Fruit fly (Drosophila melanogaster) whole organism, embryonic: ENCODE measurements around the gene CG43347.

ENCODE experiments used
- Awh ChIP-seq: fragments of 200-800 bp; sonication (Bioruptor generic); IDR thresholded peaks from 2 replicates; pipeline ENCODE4, ENCODE4 v1.3.6; 2022; ENCODE audit warnings: missing biosample characterization, missing genetic modification characterization
- BtbVII ChIP-seq: fragments of 200-800 bp; sonication (Bioruptor generic); optimal IDR thresholded peaks from 3 replicates; lab custom pipeline; 2017; ENCODE audit warnings: missing biosample characterization, mild to moderate bottlenecking, missing genetic modification characterization
- Bteb2 ChIP-seq: fragments of 200-800 bp; sonication (Bioruptor generic); optimal IDR thresholded peaks from 2 replicates; lab custom pipeline; 2016; ENCODE audit warnings: missing biosample characterization, missing genetic modification characterization
- CG10431 ChIP-seq: fragments of 200-800 bp; sonication (Bioruptor generic); optimal IDR thresholded peaks from 3 replicates; lab custom pipeline; 2018; ENCODE audit warnings: missing biosample characterization, mild to moderate bottlenecking, missing genetic modification characterization
- CG11085 ChIP-seq: fragments of 200-800 bp; sonication (Bioruptor generic); IDR thresholded peaks from 2 replicates; pipeline ENCODE4 v1.3.6; 2022; ENCODE audit warnings: missing biosample characterization, missing genetic modification characterization
- CG11560 ChIP-seq: fragments of 200-800 bp; sonication (Bioruptor generic); IDR thresholded peaks from 3 replicates; pipeline ENCODE4 v1.3.6; 2022; ENCODE audit warnings: missing biosample characterization, missing genetic modification characterization
- CG11695 ChIP-seq: fragments of 200-800 bp; sonication (Bioruptor generic); IDR thresholded peaks from 3 replicates; pipeline ENCODE4 v1.3.6; 2022; ENCODE audit warnings: missing biosample characterization, missing genetic modification characterization
- CG11723 ChIP-seq: fragments of 200-800 bp; sonication (Bioruptor generic); optimal IDR thresholded peaks from 2 replicates; lab custom pipeline; 2017; ENCODE audit warnings: missing biosample characterization, mild to moderate bottlenecking, missing genetic modification characterization
- CG12071 ChIP-seq: fragments of 200-800 bp; sonication (Bioruptor generic); optimal IDR thresholded peaks from 3 replicates; lab custom pipeline; 2018; ENCODE audit warnings: missing biosample characterization, mild to moderate bottlenecking, missing genetic modification characterization
- CG12391 ChIP-seq: fragments of 200-800 bp; sonication (Bioruptor generic); optimal IDR thresholded peaks from 3 replicates; lab custom pipeline; 2018; ENCODE audit warnings: missing biosample characterization, mild to moderate bottlenecking, missing genetic modification characterization, moderate library complexity
- CG12744 ChIP-seq: fragments of 200-800 bp; sonication (Bioruptor generic); optimal IDR thresholded peaks from 2 replicates; lab custom pipeline; 2016; ENCODE audit warnings: missing biosample characterization, missing genetic modification characterization
- CG14014 ChIP-seq: fragments of 200-800 bp; sonication (Bioruptor generic); IDR thresholded peaks from 2 replicates; pipeline ENCODE4 v1.3.6; 2022; ENCODE audit warnings: missing biosample characterization, missing genetic modification characterization
- CG14965 ChIP-seq: fragments of 200-800 bp; sonication (Bioruptor generic); optimal IDR thresholded peaks from 2 replicates; lab custom pipeline; 2016; ENCODE audit warnings: missing biosample characterization, missing genetic modification characterization, borderline replicate concordance
- CG1602 ChIP-seq: fragments of 200-800 bp; sonication (Bioruptor generic); optimal IDR thresholded peaks from 3 replicates; lab custom pipeline; 2016; ENCODE audit warnings: missing biosample characterization, missing genetic modification characterization
- CG17186 ChIP-seq: fragments of 200-800 bp; sonication (Bioruptor generic); optimal IDR thresholded peaks from 3 replicates; lab custom pipeline; 2017; ENCODE audit warnings: missing biosample characterization, missing genetic modification reagents, missing genetic modification characterization
- CG17385 ChIP-seq: fragments of 200-800 bp; sonication (Bioruptor generic); optimal IDR thresholded peaks from 3 replicates; lab custom pipeline; 2018; ENCODE audit warnings: missing biosample characterization, mild to moderate bottlenecking, missing genetic modification characterization
- CG2116 ChIP-seq: fragments of 200-800 bp; sonication (Bioruptor generic); optimal IDR thresholded peaks from 3 replicates; lab custom pipeline; 2018; ENCODE audit warnings: missing biosample characterization, mild to moderate bottlenecking, missing genetic modification characterization
- CG2120 ChIP-seq: fragments of 200-800 bp; sonication (Bioruptor generic); optimal IDR thresholded peaks from 3 replicates; lab custom pipeline; 2016; ENCODE audit warnings: missing biosample characterization, missing genetic modification characterization
- CG4282 ChIP-seq: fragments of 200-800 bp; sonication (Bioruptor generic); optimal IDR thresholded peaks from 2 replicates; lab custom pipeline; 2016; ENCODE audit warnings: missing biosample characterization, missing genetic modification characterization
- CG4328 ChIP-seq: fragments of 200-800 bp; sonication (Bioruptor generic); optimal IDR thresholded peaks from 3 replicates; lab custom pipeline; 2017; ENCODE audit warnings: missing biosample characterization, missing genetic modification reagents, missing genetic modification characterization
- CG4360 ChIP-seq: fragments of 200-800 bp; sonication (Bioruptor generic); IDR thresholded peaks from 2 replicates; pipeline ENCODE4 v1.3.6; 2022; ENCODE audit warnings: missing biosample characterization, missing genetic modification characterization
- CG6683 ChIP-seq: fragments of 200-800 bp; sonication (Bioruptor generic); optimal IDR thresholded peaks from 2 replicates; lab custom pipeline; 2017; ENCODE audit warnings: missing biosample characterization, mild to moderate bottlenecking, missing genetic modification characterization, missing genetic modification reagents
- CG6813 ChIP-seq: fragments of 200-800 bp; sonication (Bioruptor generic); optimal IDR thresholded peaks from 2 replicates; lab custom pipeline; 2017; ENCODE audit warnings: missing biosample characterization, missing genetic modification characterization, mild to moderate bottlenecking, moderate library complexity, missing genetic modification reagents
- CG9215 ChIP-seq: fragments of 200-800 bp; sonication (Bioruptor generic); IDR thresholded peaks from 2 replicates; pipeline ENCODE4 v1.3.6; 2022; ENCODE audit warnings: missing biosample characterization, missing genetic modification characterization
- CG9609 ChIP-seq: fragments of 200-800 bp; sonication (Bioruptor generic); optimal IDR thresholded peaks from 3 replicates; lab custom pipeline; 2016; ENCODE audit warnings: missing biosample characterization, missing genetic modification characterization
- CoRest ChIP-seq: fragments of 200-800 bp; sonication (Bioruptor generic); optimal IDR thresholded peaks from 3 replicates; lab custom pipeline; 2018; ENCODE audit warnings: missing biosample characterization, mild to moderate bottlenecking, missing genetic modification characterization, moderate library complexity
- Dek ChIP-seq: fragments of 200-800 bp; sonication (Bioruptor generic); optimal IDR thresholded peaks from 3 replicates; lab custom pipeline; 2019; ENCODE audit warnings: missing biosample characterization, mild to moderate bottlenecking, missing genetic modification characterization, moderate library complexity
- Dip2 ChIP-seq: fragments of 200-800 bp; sonication (Bioruptor generic); IDR thresholded peaks from 2 replicates; pipeline ENCODE4 v1.3.6; 2022; ENCODE audit warnings: missing biosample characterization, missing genetic modification characterization
- ERR ChIP-seq: fragments of 200-800 bp; sonication (Bioruptor generic); optimal IDR thresholded peaks from 2 replicates; lab custom pipeline; 2016; ENCODE audit warnings: missing biosample characterization, missing genetic modification characterization
- MBD-R2 ChIP-seq: fragments of 200-800 bp; sonication (Bioruptor generic); IDR thresholded peaks from 2 replicates; pipeline ENCODE4 v1.3.6; 2022; ENCODE audit warnings: missing biosample characterization, missing genetic modification characterization
- Mrtf ChIP-seq: fragments of 200-800 bp; sonication (Bioruptor generic); IDR thresholded peaks from 3 replicates; pipeline ENCODE4 v1.3.6; 2022; ENCODE audit warnings: missing biosample characterization, missing genetic modification characterization
- Oli ChIP-seq: fragments of 200-800 bp; sonication (Bioruptor generic); optimal IDR thresholded peaks from 2 replicates; lab custom pipeline; 2018; ENCODE audit warnings: missing biosample characterization, mild to moderate bottlenecking, missing genetic modification characterization, moderate library complexity
- Spps ChIP-seq: fragments of 200-800 bp; sonication (Bioruptor generic); optimal IDR thresholded peaks from 2 replicates; lab custom pipeline; 2018; ENCODE audit warnings: missing biosample characterization, mild to moderate bottlenecking, missing genetic modification characterization
- ash1 ChIP-seq: fragments of 200-800 bp; sonication (Bioruptor generic); optimal IDR thresholded peaks from 2 replicates; lab custom pipeline; 2018; ENCODE audit warnings: missing biosample characterization, mild to moderate bottlenecking, missing genetic modification characterization
- bowl ChIP-seq: fragments of 200-800 bp; sonication (Bioruptor generic); IDR thresholded peaks from 2 replicates; pipeline ENCODE4 v1.3.6; 2022; ENCODE audit warnings: missing biosample characterization, missing genetic modification characterization
- da ChIP-seq: fragments of 200-800 bp; sonication (Bioruptor generic); optimal IDR thresholded peaks from 2 replicates; lab custom pipeline; 2016; ENCODE audit warnings: missing biosample characterization, missing genetic modification characterization
- disco-r ChIP-seq: fragments of 200-800 bp; sonication (Bioruptor generic); optimal IDR thresholded peaks from 2 replicates; lab custom pipeline; 2016; ENCODE audit warnings: missing biosample characterization, missing genetic modification characterization
- dm ChIP-seq: fragments of 200-800 bp; sonication (Bioruptor generic); optimal IDR thresholded peaks from 3 replicates; lab custom pipeline; 2016; ENCODE audit warnings: missing biosample characterization, missing genetic modification characterization
- dmrt11E ChIP-seq: fragments of 200-800 bp; sonication (Bioruptor generic); optimal IDR thresholded peaks from 3 replicates; lab custom pipeline; 2018; ENCODE audit warnings: missing biosample characterization, mild to moderate bottlenecking, missing genetic modification characterization, moderate library complexity
- fd102C ChIP-seq: fragments of 200-800 bp; sonication (Bioruptor generic); optimal IDR thresholded peaks from 2 replicates; lab custom pipeline; 2018; ENCODE audit warnings: missing biosample characterization, mild to moderate bottlenecking, missing genetic modification characterization, moderate library complexity
- gem ChIP-seq: fragments of 200-800 bp; sonication (Bioruptor generic); optimal IDR thresholded peaks from 2 replicates; lab custom pipeline; 2019; ENCODE audit warnings: missing biosample characterization, mild to moderate bottlenecking, missing genetic modification characterization, moderate library complexity
- grn ChIP-seq: fragments of 200-800 bp; sonication (Bioruptor generic); optimal IDR thresholded peaks from 3 replicates; lab custom pipeline; 2017; ENCODE audit warnings: missing biosample characterization, missing genetic modification characterization
- jigr1 ChIP-seq: fragments of 200-800 bp; sonication (Bioruptor generic); IDR thresholded peaks from 3 replicates; pipeline ENCODE4 v1.3.6; 2022; ENCODE audit warnings: missing biosample characterization, missing genetic modification characterization
- oc ChIP-seq: fragments of 200-800 bp; sonication (Bioruptor generic); optimal IDR thresholded peaks from 2 replicates; lab custom pipeline; 2018; ENCODE audit warnings: missing biosample characterization, mild to moderate bottlenecking, missing genetic modification characterization, moderate library complexity
- pzg ChIP-seq: fragments of 200-800 bp; sonication (Bioruptor generic); optimal IDR thresholded peaks from 3 replicates; lab custom pipeline; 2018; ENCODE audit warnings: missing biosample characterization, mild to moderate bottlenecking, missing genetic modification characterization, moderate library complexity
- sima ChIP-seq: fragments of 200-800 bp; sonication (Bioruptor generic); optimal IDR thresholded peaks from 2 replicates; lab custom pipeline; 2016; ENCODE audit warnings: missing biosample characterization, missing genetic modification characterization
- sna ChIP-seq: fragments of 200-800 bp; sonication (Bioruptor generic); IDR thresholded peaks from 2 replicates; pipeline ENCODE4 v1.3.6; 2022; ENCODE audit warnings: missing biosample characterization, missing genetic modification characterization; ENCODE audit not compliant: partially characterized antibody
- ttk ChIP-seq: fragments of 200-800 bp; sonication (Bioruptor generic); IDR thresholded peaks from 2 replicates; pipeline ENCODE4 v2.1.2; 2022; ENCODE audit warnings: missing biosample characterization, missing genetic modification characterization
- unc-4 ChIP-seq: fragments of 200-800 bp; sonication (Bioruptor generic); IDR thresholded peaks from 2 replicates; pipeline ENCODE4 v1.3.6; 2022; ENCODE audit warnings: missing biosample characterization, missing genetic modification characterization; ENCODE audit not compliant: partially characterized antibody
- vvl ChIP-seq: fragments of 200-800 bp; sonication (Bioruptor generic); IDR thresholded peaks from 2 replicates; pipeline ENCODE4 v1.3.6; 2022; ENCODE audit warnings: missing biosample characterization, missing genetic modification characterization
- wek ChIP-seq: fragments of 200-800 bp; sonication (Bioruptor generic); optimal IDR thresholded peaks from 3 replicates; lab custom pipeline; 2018; ENCODE audit warnings: missing biosample characterization, mild to moderate bottlenecking, missing genetic modification characterization, moderate library complexity

Gene CG43347

dm6 chrX:10573554-10573953 lies 46.4 kb downstream of the CG43347 start (continued):
- TF ChIP-seq CG10431 (GFP tag; lab: Kevin White, UChicago), result no peak
- TF ChIP-seq oc, result peak; percentile 33
- no peak for TF ChIP-seq disco-r
- TF ChIP-seq Dek, result peak; percentile 25
- TF ChIP-seq grn (GFP tag; lab: Kevin White, UChicago), result no peak
- TF ChIP-seq CG12391 (tag; lab: Kevin White, UChicago), result peak; percentile 60
- TF ChIP-seq CG14014 (GFP tag; lab: Robert Waterston, UW), result peak; percentile 67
- TF ChIP-seq unc-4, result no peak
- peak; percentile 40; the same call in 1 of the 2 replicates for TF ChIP-seq bowl (GFP tag; lab: Robert Waterston, UW)
- no peak for TF ChIP-seq wek (GFP tag; lab: Kevin White, UChicago)
- no peak for TF ChIP-seq Dip2 (GFP tag; lab: Robert Waterston, UW)
- no peak for TF ChIP-seq ERR (GFP tag; lab: Kevin White, UChicago)
- peak; percentile 17 for TF ChIP-seq CG1602
- TF ChIP-seq CG11723 (GFP tag; lab: Kevin White, UChicago), result no peak
- TF ChIP-seq jigr1, result no peak
- no peak for TF ChIP-seq CG11560 (tag; lab: Robert Waterston, UW)
- TF ChIP-seq CG6813, result peak; percentile 56
- TF ChIP-seq CG12071 (GFP tag; lab: Kevin White, UChicago), result no peak
- no peak for TF ChIP-seq CG4282 (GFP tag; lab: Kevin White, UChicago)
- TF ChIP-seq CG2120 (GFP tag; lab: Kevin White, UChicago), result peak; percentile 27
- TF ChIP-seq sima (GFP tag; lab: Kevin White, UChicago), result no peak
- TF ChIP-seq CG14965 (GFP tag; lab: Kevin White, UChicago), result no peak
- TF ChIP-seq dm, result no peak
- no peak for TF ChIP-seq sna
- peak; percentile 40 for TF ChIP-seq CoRest (tag; lab: Kevin White, UChicago)
- TF ChIP-seq CG12744 (GFP tag; lab: Kevin White, UChicago), result no peak
- TF ChIP-seq CG4328 (GFP tag; lab: Kevin White, UChicago), result peak; percentile 7
- TF ChIP-seq CG9215 (GFP tag; lab: Robert Waterston, UW), result 0 out of 2 replicates have a peak, but pooled peaks have one; percentile 35
- no peak for TF ChIP-seq Spps (tag; lab: Kevin White, UChicago)
- peak; percentile 42; the same call in 1 of the 2 replicates for TF ChIP-seq ttk (GFP tag; lab: Robert Waterston, UW)
- TF ChIP-seq da (GFP tag; lab: Kevin White, UChicago), result no peak
- no peak for TF ChIP-seq CG4360 (GFP tag; lab: Robert Waterston, UW)
- peak; percentile 35; the same call in 1 of the 2 replicates for TF ChIP-seq CG11085 (GFP tag; lab: Robert Waterston, UW)
- peak; percentile 33 for TF ChIP-seq CG6683 (GFP tag; lab: Kevin White, UChicago)
- TF ChIP-seq CG17385, result peak; percentile 54
- TF ChIP-seq CG2116 (GFP tag; lab: Kevin White, UChicago), result no peak
- TF ChIP-seq MBD-R2 (GFP tag; lab: Robert Waterston, UW), result peak; percentile 27; the same call in 1 of the 2 replicates
- TF ChIP-seq ash1, result no peak
- no peak for TF ChIP-seq dmrt11E
- peak; percentile 70 for TF ChIP-seq Oli (tag; lab: Kevin White, UChicago)
- peak; percentile 76 for TF ChIP-seq CG11695
- no peak for TF ChIP-seq Mrtf (GFP tag; lab: Robert Waterston, UW)
- no peak for TF ChIP-seq CG9609 (GFP tag; lab: Kevin White, UChicago)
- peak; percentile 77 for TF ChIP-seq gem (tag; lab: Kevin White, UChicago)
- TF ChIP-seq CG17186, result no peak
- no peak for TF ChIP-seq Bteb2 (GFP tag; lab: Kevin White, UChicago)
- TF ChIP-seq Awh (GFP tag; lab: Robert Waterston, UW), result peak; percentile 62; the same call in 1 of the 2 replicates
- peak; percentile 80 for TF ChIP-seq vvl (GFP tag; lab: Robert Waterston, UW)
- TF ChIP-seq fd102C (GFP tag; lab: Kevin White, UChicago), result no peak
- no peak for TF ChIP-seq pzg
- TF ChIP-seq BtbVII (GFP tag; lab: Kevin White, UChicago), result peak; percentile 27
